Worm (Caenorhabditis elegans): ENCODE data around the gene sru-45.

DNA sequence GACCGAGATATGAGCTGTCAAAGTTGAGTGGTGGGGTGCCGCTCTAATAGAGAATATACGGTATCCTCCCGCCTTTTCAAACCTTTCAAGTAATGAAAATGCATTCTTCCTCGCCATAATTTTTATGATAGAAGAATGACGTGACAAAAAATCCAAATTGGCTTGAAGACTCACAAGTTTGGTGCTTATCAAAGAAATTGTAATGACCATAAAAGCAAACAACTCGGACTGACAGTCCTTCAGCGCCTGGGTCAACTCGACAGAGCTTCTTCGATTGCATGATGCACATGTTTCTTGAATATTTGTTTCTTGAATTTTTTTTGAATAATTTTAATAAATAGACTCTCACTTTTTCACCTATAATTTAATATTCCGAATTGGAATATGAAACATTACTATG lies 39.7 kb downstream of the sru-45 start:
- TF ChIP-seq hnd-1 (tag; optimal IDR thresholded peaks at IDR 0.05) (no peak), tbx-37 (GFP tag; conservative IDR thresholded peaks at IDR 0.05) (no peak), hmbx-1 (tag; optimal IDR thresholded peaks at IDR 0.05) (no peak), ama-1 (optimal IDR thresholded peaks at IDR 0.05) (no peak), F13C5.2 (tag; optimal IDR thresholded peaks at IDR 0.05) (no peak), tbx-11 (GFP tag; IDR thresholded peaks at IDR 0.05) (no peak), scrt-1 (GFP tag; IDR thresholded peaks at IDR 0.05) (no peak), aly-1 (tag; optimal IDR thresholded peaks at IDR 0.05) (no peak)

All from whole organism, early embryonic.